Worm (Caenorhabditis elegans) whole organism, L4/young adult: ENCODE data around the gene cyn-3.
"Not testable (repeated sequence)": the region's sequence is repeated elsewhere in the genome, so short reads cannot be mapped to it uniquely, and the experiment has no call there.

Experiments
- dao-5 ChIP-seq: sonication (generic microtip); optimal IDR thresholded peaks from 2 replicates; lab custom pipeline; 2016; ENCODE audit warnings: missing genotype, missing genetic modification characterization, moderate library complexity, missing compliant biosample characterization
- him-1 ChIP-seq: sonication (generic microtip); optimal IDR thresholded peaks from 2 replicates; lab custom pipeline; 2016; ENCODE audit warnings: missing genotype, missing genetic modification reagents, missing genetic modification characterization, missing compliant biosample characterization

- TF ChIP-seq him-1, dao-5 (tag; lab: Kevin White, UChicago): not testable (repeated sequence)
Measured at ce11 chrV:15215175-15215574, 25.4 kb downstream of the cyn-3 start, which contains the start of gene sri-26.
